Fruit fly (Drosophila melanogaster): ENCODE data around the gene CG45060.
A peak's percentile ranks its signal among the peaks of the same experiment; 100 is the strongest.

CG45060 gene

dm6 chrX:9875948-9876853, 7.8 kb upstream of the CG45060 start, which contains the start of gene CG15247 (continued):
- TF ChIP-seq Med (GFP tag) (peak; percentile 93), Myb (GFP tag; optimal IDR thresholded peaks at IDR 0.05) (peak; percentile 52), CG1529 (GFP tag; optimal IDR thresholded peaks at IDR 0.05) (peak; percentile 36), row (GFP tag; IDR thresholded peaks at IDR 0.05) (peak; percentile 88), kay (GFP tag; optimal IDR thresholded peaks at IDR 0.05) (peak; percentile 28), unpg (GFP tag; optimal IDR thresholded peaks at IDR 0.05) (peak; percentile 80), CG12299 (tag; optimal IDR thresholded peaks at IDR 0.05) (peak; percentile 37), Dll (GFP tag; IDR thresholded peaks at IDR 0.05; ENCODE audit: partially characterized antibody) (no peak), br (optimal IDR thresholded peaks at IDR 0.05) (no peak), CG7745 (tag; optimal IDR thresholded peaks at IDR 0.05) (no peak), BEAF-32 (GFP tag; optimal IDR thresholded peaks at IDR 0.05) (no peak), HLH54F (GFP tag; optimal IDR thresholded peaks at IDR 0.05) (peak; percentile 59), CG11085 (GFP tag; IDR thresholded peaks at IDR 0.05) (peak; percentile 63), jumu (GFP tag; optimal IDR thresholded peaks at IDR 0.05) (peak; percentile 75), Fer1 (GFP tag; optimal IDR thresholded peaks at IDR 0.05) (peak; percentile 50), h (optimal IDR thresholded peaks at IDR 0.05) (no peak), CG17829 (tag; optimal IDR thresholded peaks at IDR 0.05) (peak; percentile 39), Asciz (GFP tag; optimal IDR thresholded peaks at IDR 0.05) (peak; percentile 46), Bdp1 (GFP tag; optimal IDR thresholded peaks at IDR 0.05) (peak; percentile 8), fd96Cb (tag; optimal IDR thresholded peaks at IDR 0.05) (peak; percentile 75), abd-A (tag; optimal IDR thresholded peaks at IDR 0.05) (no peak), ara (GFP tag; IDR thresholded peaks at IDR 0.05) (peak; percentile 81), sna (GFP tag; IDR thresholded peaks at IDR 0.05; ENCODE audit: partially characterized antibody) (no peak), Dp (GFP tag; optimal IDR thresholded peaks at IDR 0.05) (no peak), CG2712 (tag; optimal IDR thresholded peaks at IDR 0.05) (peak; percentile 73), CG13775 (GFP tag; optimal IDR thresholded peaks at IDR 0.05) (peak; percentile 60), aop (GFP tag; IDR thresholded peaks at IDR 0.05) (peak; percentile 68; the same call in 1 of the 2 replicates), CG16813 (GFP tag; IDR thresholded peaks at IDR 0.05; ENCODE audit: partially characterized antibody) (no peak), cas (GFP tag; IDR thresholded peaks at IDR 0.05) (peak; percentile 70), Abd-B (GFP tag; optimal IDR thresholded peaks at IDR 0.05) (peak; percentile 60), CG33213 (GFP tag; optimal IDR thresholded peaks at IDR 0.05) (peak; percentile 50), rib (GFP tag; IDR thresholded peaks at IDR 0.05) (peak; percentile 35; the same call in 1 of the 2 replicates), CG9437 (GFP tag; optimal IDR thresholded peaks at IDR 0.05) (peak; percentile 41), ind (GFP tag; optimal IDR thresholded peaks at IDR 0.05) (peak; percentile 68), ranshi (GFP tag; IDR thresholded peaks at IDR 0.05) (peak; percentile 79), Ada2b (GFP tag; IDR thresholded peaks at IDR 0.05) (peak; percentile 83), CG2889 (GFP tag; IDR thresholded peaks at IDR 0.05) (peak; percentile 63), psq (GFP tag; optimal IDR thresholded peaks at IDR 0.05) (no peak), sima (GFP tag; optimal IDR thresholded peaks at IDR 0.05) (no peak), ash1 (GFP tag; optimal IDR thresholded peaks at IDR 0.05) (no peak), wek (GFP tag; optimal IDR thresholded peaks at IDR 0.05) (no peak), CG11247 (GFP tag; IDR thresholded peaks at IDR 0.05) (peak; percentile 79), dmrt11E (tag; optimal IDR thresholded peaks at IDR 0.05) (peak; percentile 63), CG9932 (GFP tag; IDR thresholded peaks at IDR 0.05) (peak; percentile 88), Oli (tag; optimal IDR thresholded peaks at IDR 0.05) (peak; percentile 72), oc (tag; optimal IDR thresholded peaks at IDR 0.05) (peak; percentile 6), danr (GFP tag; IDR thresholded peaks at IDR 0.05) (peak; percentile 54; the same call in 1 of the 2 replicates), CG7357 (GFP tag; IDR thresholded peaks at IDR 0.05) (peak; percentile 48; the same call in 1 of the 3 replicates), CG6813 (GFP tag; optimal IDR thresholded peaks at IDR 0.05) (peak; percentile 4)

Measured in whole organism, embryonic.